Fruit fly (Drosophila melanogaster): ENCODE measurements around the gene CG12268.

CG12268 gene

DNA sequence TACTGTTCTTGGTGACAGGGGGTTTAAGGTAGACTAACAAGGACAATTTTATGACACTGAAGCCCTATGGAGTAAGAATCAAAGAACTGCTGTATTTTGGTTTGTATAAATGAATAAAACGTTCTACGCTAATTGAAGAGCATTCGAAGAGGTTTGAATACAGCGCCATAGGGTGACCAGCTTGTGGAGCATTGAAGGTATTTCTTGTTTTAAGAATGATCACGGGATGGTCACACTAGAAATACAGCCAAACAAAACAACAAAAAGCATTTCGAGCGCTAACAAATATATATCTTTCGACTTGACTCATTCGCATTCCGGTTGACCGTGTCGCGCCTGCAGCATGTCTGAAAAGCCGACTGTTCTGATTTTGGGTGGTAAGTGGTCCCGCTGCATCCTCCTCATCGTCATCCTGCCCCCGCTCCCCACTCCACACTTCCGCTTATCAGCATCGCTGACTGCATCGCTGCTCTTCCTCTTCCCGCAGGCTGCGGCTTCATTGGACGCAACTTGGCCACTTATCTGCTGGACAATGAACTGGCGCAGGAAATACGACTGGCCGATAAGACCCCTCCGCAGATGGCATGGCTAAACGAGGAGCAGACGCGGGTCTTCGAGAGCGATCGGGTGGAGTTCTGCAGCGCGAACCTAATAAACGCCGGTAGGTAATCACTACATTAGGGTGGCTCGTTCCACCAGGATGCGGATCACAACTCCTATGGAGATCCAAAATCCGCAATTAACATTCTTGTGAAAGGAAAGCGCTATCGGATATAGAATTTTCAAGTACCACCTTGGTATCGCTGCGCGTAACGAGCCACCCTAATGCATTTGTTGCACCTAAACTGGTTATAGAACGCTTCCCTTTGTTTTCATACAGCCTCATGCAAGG lies 14.3 kb downstream of the CG12268 start, which contains the start of gene CG5854 (continued):
- TF ChIP-seq emc (GFP tag; optimal IDR thresholded peaks at IDR 0.05) (no peak), lilli (GFP tag; optimal IDR thresholded peaks at IDR 0.05) (peak; percentile 77), NFAT (GFP tag; IDR thresholded peaks at IDR 0.05) (no peak), ken (GFP tag; IDR thresholded peaks at IDR 0.05) (peak; percentile 85), nau (GFP tag; optimal IDR thresholded peaks at IDR 0.05) (peak; percentile 57), HHEX (GFP tag; optimal IDR thresholded peaks at IDR 0.05) (peak; percentile 79), CG16779 (GFP tag; IDR thresholded peaks at IDR 0.05) (no peak), ara (GFP tag; IDR thresholded peaks at IDR 0.05) (peak; percentile 63; the same call in 1 of the 2 replicates), cad (GFP tag; optimal IDR thresholded peaks at IDR 0.05) (no peak), CG14860 (GFP tag; IDR thresholded peaks at IDR 0.05; ENCODE audit: partially characterized antibody) (no peak), CG1529 (GFP tag; optimal IDR thresholded peaks at IDR 0.05) (peak; percentile 77), CG4820 (GFP tag; optimal IDR thresholded peaks at IDR 0.05) (peak; percentile 68), CG7271 (tag; optimal IDR thresholded peaks at IDR 0.05) (no peak), pum (GFP tag; optimal IDR thresholded peaks at IDR 0.05) (peak; percentile 64), CG6683 (GFP tag; optimal IDR thresholded peaks at IDR 0.05) (no peak), Sry-β (GFP tag; optimal IDR thresholded peaks at IDR 0.05) (no peak), CG10321 (GFP tag; IDR thresholded peaks at IDR 0.05) (peak; percentile 59), ERR (GFP tag; optimal IDR thresholded peaks at IDR 0.05) (peak; percentile 19), CG1602 (GFP tag; optimal IDR thresholded peaks at IDR 0.05) (peak; percentile 39), eyg (GFP tag; optimal IDR thresholded peaks at IDR 0.05) (peak; percentile 35), CG10462 (GFP tag; optimal IDR thresholded peaks at IDR 0.05) (peak; percentile 65), pita (GFP tag; optimal IDR thresholded peaks at IDR 0.05) (no peak), lov (optimal IDR thresholded peaks at IDR 0.05) (no peak), lov (GFP tag; IDR thresholded peaks at IDR 0.05) (peak; percentile 88), vvl (GFP tag; IDR thresholded peaks at IDR 0.05) (peak; percentile 88), CG12219 (GFP tag; optimal IDR thresholded peaks at IDR 0.05) (peak; percentile 84), p53 (GFP tag; optimal IDR thresholded peaks at IDR 0.05) (peak; percentile 6), YL-1 (GFP tag; optimal IDR thresholded peaks at IDR 0.05) (peak; percentile 65), CG17829 (tag; optimal IDR thresholded peaks at IDR 0.05) (peak; percentile 59), chinmo (GFP tag; IDR thresholded peaks at IDR 0.05; ENCODE audit: partially characterized antibody) (peak; percentile 83; the same call in 1 of the 4 replicates), CG12659 (GFP tag; optimal IDR thresholded peaks at IDR 0.05) (peak; percentile 69), exex (tag; optimal IDR thresholded peaks at IDR 0.05) (no peak), CG10431 (GFP tag; optimal IDR thresholded peaks at IDR 0.05) (no peak), al (GFP tag; IDR thresholded peaks at IDR 0.05) (0 out of 2 replicates have a peak, but pooled peaks have one; percentile 6), zf30C (GFP tag; optimal IDR thresholded peaks at IDR 0.05) (no peak), ttk (GFP tag; IDR thresholded peaks at IDR 0.05) (peak; percentile 49), ab (GFP tag; optimal IDR thresholded peaks at IDR 0.05) (peak; percentile 16), C15 (GFP tag; IDR thresholded peaks at IDR 0.05) (0 out of 3 replicates have a peak, but pooled peaks have one; percentile 58), abd-A (tag; optimal IDR thresholded peaks at IDR 0.05) (no peak), lab (GFP tag; optimal IDR thresholded peaks at IDR 0.05) (peak; percentile 89), Meics (GFP tag; optimal IDR thresholded peaks at IDR 0.05) (peak; percentile 70), her (GFP tag; optimal IDR thresholded peaks at IDR 0.05) (peak; percentile 65), Mes4 (GFP tag; optimal IDR thresholded peaks at IDR 0.05) (peak; percentile 73), ranshi (GFP tag; IDR thresholded peaks at IDR 0.05) (peak; percentile 75), Hr78 (GFP tag; optimal IDR thresholded peaks at IDR 0.05) (peak in 1 of 2 experiments; percentile 18), CG1603 (tag; optimal IDR thresholded peaks at IDR 0.05) (peak; percentile 92), pnt (GFP tag; optimal IDR thresholded peaks at IDR 0.05) (peak; percentile 48), Xrp1 (GFP tag; IDR thresholded peaks at IDR 0.05) (peak; percentile 84), Hmr (GFP tag; optimal IDR thresholded peaks at IDR 0.05) (peak; percentile 68)

Data from whole organism, embryonic.